Worm (Caenorhabditis elegans) whole organism, midembryonic: ENCODE measurements around the gene nlp-76.

ENCODE experiments used
- T22C8.4 ChIP-seq: fragments of 200-800 bp; sonication (Bioruptor generic); IDR thresholded peaks from 2 replicates; pipeline ENCODE4 v1.3.6; 2022; ENCODE audit warnings: missing genetic modification characterization, missing compliant biosample characterization
- flt-1 ChIP-seq: fragments of 200-800 bp; sonication (Bioruptor generic); IDR thresholded peaks from 2 replicates; pipeline ENCODE4 v1.3.6; 2022; ENCODE audit warnings: missing genetic modification characterization, missing compliant biosample characterization
- med-1 ChIP-seq: sonication (generic microtip); optimal IDR thresholded peaks from 2 replicates; lab custom pipeline; 2017; ENCODE audit warnings: missing genetic modification characterization, mild to moderate bottlenecking, missing compliant biosample characterization, antibody characterized with exemption, missing genetic modification reagents; ENCODE audit not compliant: insufficient read depth
- tab-1 ChIP-seq: fragments of 200-800 bp; sonication (Bioruptor generic); IDR thresholded peaks from 2 replicates; pipeline ENCODE4 v1.3.6; 2022; ENCODE audit warnings: missing genetic modification characterization, missing compliant biosample characterization
- ztf-23 ChIP-seq: fragments of 200-800 bp; sonication (Bioruptor generic); IDR thresholded peaks from 2 replicates; pipeline ENCODE4 v1.3.6; 2022; ENCODE audit warnings: missing genetic modification reagents, missing genetic modification characterization, missing compliant biosample characterization
- ztf-29 ChIP-seq: fragments of 200-800 bp; sonication (Bioruptor generic); IDR thresholded peaks from 2 replicates; pipeline ENCODE4 v1.3.6; 2022; ENCODE audit warnings: missing genetic modification reagents, missing genetic modification characterization, missing compliant biosample characterization

- no peak for TF ChIP-seq med-1 (GFP tag; lab: Kevin White, UChicago)
- no peak for TF ChIP-seq tab-1 (GFP tag; lab: Robert Waterston, UW)
- no peak for TF ChIP-seq flt-1 (GFP tag; lab: Robert Waterston, UW)
- no peak for TF ChIP-seq ztf-23
- TF ChIP-seq T22C8.4 (GFP tag; lab: Robert Waterston, UW), result no peak
- no peak for TF ChIP-seq ztf-29 (GFP tag; lab: Robert Waterston, UW)
Measured at ce11 chrX:12690346-12690745, 26.6 kb upstream of the nlp-76 start.
